Fruit fly (Drosophila melanogaster) whole organism, wandering third instar larva: Measurements from ENCODE around the gene Cdc14.

Source experiments
- CG9705 ChIP-seq: fragments of 200-800 bp; sonication (Bioruptor generic); optimal IDR thresholded peaks from 2 replicates; lab custom pipeline; 2018; ENCODE audit warnings: missing biosample characterization, mild to moderate bottlenecking, missing genetic modification characterization
- Dfd ChIP-seq: fragments of >200 bp; optimal IDR thresholded peaks from 2 replicates; lab custom pipeline; 2017; ENCODE audit warnings: missing biosample characterization, missing genetic modification characterization
- Hnf4 ChIP-seq: fragments of 200-800 bp; sonication (Bioruptor generic); optimal IDR thresholded peaks from 2 replicates; lab custom pipeline; 2016; ENCODE audit warnings: missing biosample characterization, mild to moderate bottlenecking, missing genetic modification characterization
- Myc ChIP-seq: fragments of >200 bp; optimal IDR thresholded peaks from 2 replicates; lab custom pipeline; 2017
- OdsH ChIP-seq: fragments of 200-800 bp; sonication (Bioruptor generic); optimal IDR thresholded peaks from 2 replicates; lab custom pipeline; 2016; ENCODE audit warnings: missing biosample characterization, mild to moderate bottlenecking, missing genetic modification characterization
- Sp1 ChIP-seq: fragments of 200-800 bp; sonication (Bioruptor generic); optimal IDR thresholded peaks from 3 replicates; lab custom pipeline; 2019; ENCODE audit warnings: missing biosample characterization, mild to moderate bottlenecking, missing genetic modification characterization, moderate library complexity
- br ChIP-seq: fragments of 200-800 bp; sonication (Bioruptor generic); optimal IDR thresholded peaks from 2 replicates; lab custom pipeline; 2016; ENCODE audit warnings: missing biosample characterization, missing genetic modification characterization
- brk ChIP-seq: fragments of 200-800 bp; sonication (Bioruptor generic); optimal IDR thresholded peaks from 2 replicates; lab custom pipeline; 2016; ENCODE audit warnings: missing biosample characterization, mild to moderate bottlenecking, missing genetic modification characterization
- ey ChIP-seq: fragments of 200-800 bp; sonication (Bioruptor generic); optimal IDR thresholded peaks from 2 replicates; lab custom pipeline; 2016; ENCODE audit warnings: missing biosample characterization, missing genetic modification characterization
- h ChIP-seq: fragments of 200-800 bp; sonication (Bioruptor generic); optimal IDR thresholded peaks from 3 replicates; lab custom pipeline; 2016; ENCODE audit warnings: missing biosample characterization, mild to moderate bottlenecking, missing genetic modification characterization
- pan ChIP-seq: fragments of >200 bp; optimal IDR thresholded peaks from 2 replicates; lab custom pipeline; 2017
- psq ChIP-seq: fragments of 200-800 bp; sonication (Bioruptor generic); optimal IDR thresholded peaks from 3 replicates; lab custom pipeline; 2017; ENCODE audit warnings: missing biosample characterization, mild to moderate bottlenecking, missing genetic modification characterization, moderate library complexity

dm6 chr2L:7833650-7834049 is 23.1 kb upstream of the Cdc14 start:
- TF ChIP-seq Hnf4 (GFP tag; lab: Kevin White, UChicago) = no peak
- TF ChIP-seq br (GFP tag; lab: Kevin White, UChicago) = no peak
- TF ChIP-seq pan = no peak
- no peak for TF ChIP-seq psq (GFP tag; lab: Kevin White, UChicago)
- no peak for TF ChIP-seq Myc
- no peak for TF ChIP-seq OdsH (GFP tag; lab: Kevin White, UChicago)
- no peak for TF ChIP-seq brk (GFP tag; lab: Kevin White, UChicago)
- no peak for TF ChIP-seq Sp1 (GFP tag; lab: Kevin White, UChicago)
- TF ChIP-seq h (GFP tag; lab: Kevin White, UChicago) = no peak
- TF ChIP-seq ey = no peak
- TF ChIP-seq CG9705 (GFP tag; lab: Kevin White, UChicago) = no peak
- no peak for TF ChIP-seq Dfd (GFP tag; lab: Kevin White, UChicago)
